Worm (Caenorhabditis elegans) whole organism, L4 larva: Measurements from ENCODE around the gene zig-2.

Experiments
- D1046.2 ChIP-seq: fragments of 200-800 bp; sonication (Bioruptor generic); IDR thresholded peaks from 2 replicates; pipeline ENCODE4 v1.3.6; 2022; ENCODE audit warnings: missing genetic modification characterization, missing compliant biosample characterization
- F10B5.3 ChIP-seq: sonication (generic microtip); optimal IDR thresholded peaks from 2 replicates; lab custom pipeline; 2016; ENCODE audit warnings: mild to moderate bottlenecking, missing genetic modification characterization, missing compliant biosample characterization
- F37D6.2 ChIP-seq: sonication (generic microtip); optimal IDR thresholded peaks from 2 replicates; lab custom pipeline; 2016; ENCODE audit warnings: mild to moderate bottlenecking, missing genetic modification characterization, missing compliant biosample characterization
- T20F7.1 ChIP-seq: fragments of 200-800 bp; sonication (Bioruptor generic); optimal IDR thresholded peaks from 2 replicates; lab custom pipeline; 2018; ENCODE audit warnings: mild to moderate bottlenecking, missing genetic modification characterization, missing compliant biosample characterization
- Y48G9A.11 ChIP-seq: fragments of 200-800 bp; sonication (Bioruptor generic); IDR thresholded peaks from 2 replicates; pipeline ENCODE4 v1.3.6; 2022; ENCODE audit warnings: missing genetic modification reagents, missing genetic modification characterization, missing compliant biosample characterization
- Y5F2A.4 ChIP-seq: fragments of 200-800 bp; sonication (Bioruptor generic); optimal IDR thresholded peaks from 2 replicates; lab custom pipeline; 2018; ENCODE audit warnings: mild to moderate bottlenecking, missing genetic modification characterization, missing compliant biosample characterization
- Y75B8A.6 ChIP-seq: fragments of 200-800 bp; sonication (Bioruptor generic); IDR thresholded peaks from 2 replicates; pipeline ENCODE4 v1.3.6; 2022; ENCODE audit warnings: missing genetic modification reagents, missing genetic modification characterization, missing compliant biosample characterization
- ZK337.2 ChIP-seq: fragments of 200-800 bp; sonication (Bioruptor generic); IDR thresholded peaks from 2 replicates; pipeline ENCODE4 v1.3.6; 2022; ENCODE audit warnings: missing genetic modification reagents, missing genetic modification characterization, missing compliant biosample characterization
- ZK546.5 ChIP-seq, 2 experiments: sonication (generic microtip); optimal IDR thresholded peaks; 2 replicates each; lab custom pipeline; 2017; ENCODE audit warnings: missing biosample characterization in 2 of 2, missing genetic modification characterization in 2 of 2
- aha-1 ChIP-seq: fragments of 150-350 bp; peaks from one replicate; lab custom pipeline; 2014; ENCODE audit warnings: missing biosample characterization, missing genetic modification characterization
- ceh-28 ChIP-seq: fragments of 150-350 bp; optimal IDR thresholded peaks from 2 replicates; lab custom pipeline; 2014; ENCODE audit warnings: missing biosample characterization, missing genetic modification reagents, missing genetic modification characterization
- ceh-62 ChIP-seq: sonication (generic microtip); optimal IDR thresholded peaks from 2 replicates; lab custom pipeline; 2017; ENCODE audit warnings: missing biosample characterization, missing genetic modification characterization
- ces-1 ChIP-seq: fragments of 150-350 bp; sonication (generic microtip); optimal IDR thresholded peaks from 4 replicates; lab custom pipeline; 2014; ENCODE audit warnings: missing biosample characterization, missing genetic modification reagents, missing genetic modification characterization
- cey-2 ChIP-seq: sonication (generic microtip); optimal IDR thresholded peaks from 3 replicates; lab custom pipeline; 2017; ENCODE audit warnings: missing genetic modification characterization, mild to moderate bottlenecking, missing compliant biosample characterization, antibody characterized with exemption, borderline replicate concordance; ENCODE audit not compliant: insufficient read depth
- ctbp-1 ChIP-seq: fragments of 200-800 bp; sonication (Bioruptor generic); IDR thresholded peaks from 2 replicates; pipeline ENCODE4 v1.3.6; 2022; ENCODE audit warnings: missing genetic modification reagents, missing genetic modification characterization, missing compliant biosample characterization
- daf-16 ChIP-seq, 3 experiments: sonication (generic microtip); optimal IDR thresholded peaks; 2 replicates each; lab custom pipeline; 2016 to 2017; ENCODE audit warnings: missing genetic modification characterization in 3 of 3, missing genetic modification reagents in 3 of 3, mild to moderate bottlenecking in 2 of 3, missing compliant biosample characterization in 2 of 3, missing biosample characterization in 1 of 3, moderate library complexity in 1 of 3
- daf-19 ChIP-seq: fragments of 200-800 bp; sonication (Bioruptor generic); conservative IDR thresholded peaks from 2 replicates; pipeline ENCODE4 v1.3.6; 2022; ENCODE audit warnings: missing genetic modification characterization, missing compliant biosample characterization
- daf-8 ChIP-seq: fragments of 200-800 bp; sonication (Bioruptor generic); IDR thresholded peaks from 2 replicates; pipeline ENCODE4 v1.3.6; 2022; ENCODE audit warnings: missing genetic modification characterization, missing compliant biosample characterization
- dmd-8 ChIP-seq: fragments of 200-800 bp; sonication (Bioruptor generic); IDR thresholded peaks from 2 replicates; pipeline ENCODE4 v1.3.6; 2022; ENCODE audit warnings: missing genetic modification characterization, missing compliant biosample characterization
- duxl-1 ChIP-seq: sonication (generic microtip); optimal IDR thresholded peaks from 2 replicates; lab custom pipeline; 2016; ENCODE audit warnings: mild to moderate bottlenecking, missing genetic modification characterization, moderate library complexity, missing compliant biosample characterization; ENCODE audit not compliant: poor library complexity
- dve-1 ChIP-seq: sonication (generic microtip); optimal IDR thresholded peaks from 2 replicates; lab custom pipeline; 2017; ENCODE audit warnings: antibody characterized with exemption, mild to moderate bottlenecking, missing genetic modification characterization, missing compliant biosample characterization; ENCODE audit not compliant: insufficient read depth
- fkh-10 ChIP-seq: fragments of 150-350 bp; optimal IDR thresholded peaks from 2 replicates; lab custom pipeline; 2014; ENCODE audit warnings: missing biosample characterization, missing genetic modification reagents, missing genetic modification characterization
- fos-1 ChIP-seq: fragments of 150-350 bp; optimal IDR thresholded peaks from 2 replicates; lab custom pipeline; 2014; ENCODE audit warnings: missing biosample characterization, missing genetic modification characterization
- hlh-30 ChIP-seq: sonication (generic microtip); optimal IDR thresholded peaks from 2 replicates; lab custom pipeline; 2017; ENCODE audit warnings: antibody characterized with exemption, mild to moderate bottlenecking, missing genetic modification characterization, missing compliant biosample characterization; ENCODE audit not compliant: insufficient read depth
- hmg-1.1 ChIP-seq: fragments of 200-800 bp; sonication (Bioruptor generic); IDR thresholded peaks from 2 replicates; pipeline ENCODE4 v1.3.6; 2022; ENCODE audit warnings: missing genetic modification reagents, missing genetic modification characterization, missing compliant biosample characterization
- jun-1 ChIP-seq: fragments of 150-350 bp; optimal IDR thresholded peaks from 2 replicates; lab custom pipeline; 2014; ENCODE audit warnings: missing biosample characterization, missing genetic modification reagents, missing genetic modification characterization
- lim-7 ChIP-seq: fragments of 200-800 bp; sonication (Bioruptor generic); IDR thresholded peaks from 2 replicates; pipeline ENCODE4 v1.3.6; 2022; ENCODE audit warnings: missing genetic modification characterization, missing compliant biosample characterization
- lin-29 ChIP-seq: fragments of 200-800 bp; sonication (Bioruptor generic); IDR thresholded peaks from 2 replicates; pipeline ENCODE4 v1.3.6; 2022; ENCODE audit warnings: missing genetic modification reagents, missing genetic modification characterization, missing compliant biosample characterization
- lin-38 ChIP-seq: fragments of 200-800 bp; sonication (Bioruptor generic); IDR thresholded peaks from 2 replicates; pipeline ENCODE4 v1.3.6; 2022; ENCODE audit warnings: missing genetic modification reagents, missing genetic modification characterization, missing compliant biosample characterization
- mdl-1 ChIP-seq, 2 experiments: fragments of 150-350 bp in 1 of 2; sonication (generic microtip) in 1 of 2; optimal IDR thresholded peaks; 2 replicates each; lab custom pipeline; 2014 to 2017; ENCODE audit warnings: missing biosample characterization in 2 of 2, missing genetic modification characterization in 2 of 2
- mxl-2 ChIP-seq: fragments of 200-800 bp; sonication (Bioruptor generic); conservative IDR thresholded peaks from 2 replicates; pipeline ENCODE4 v1.3.6; 2022; ENCODE audit warnings: missing genetic modification reagents, missing genetic modification characterization, missing compliant biosample characterization
- nhr-111 ChIP-seq: fragments of 200-800 bp; sonication (Bioruptor generic); optimal IDR thresholded peaks from 2 replicates; lab custom pipeline; 2018; ENCODE audit warnings: mild to moderate bottlenecking, missing genetic modification characterization, missing compliant biosample characterization
- nhr-25 ChIP-seq: sonication (generic microtip); optimal IDR thresholded peaks from 2 replicates; lab custom pipeline; 2017; ENCODE audit warnings: missing genetic modification characterization, mild to moderate bottlenecking, missing compliant biosample characterization, antibody characterized with exemption, moderate library complexity, borderline replicate concordance; ENCODE audit not compliant: insufficient read depth
- nhr-42 ChIP-seq: fragments of 200-800 bp; sonication (Bioruptor generic); IDR thresholded peaks from 2 replicates; pipeline ENCODE4 v1.3.6; 2022; ENCODE audit warnings: missing genetic modification characterization, missing compliant biosample characterization
- nhr-48 ChIP-seq: sonication (generic microtip); optimal IDR thresholded peaks from 2 replicates; lab custom pipeline; 2016; ENCODE audit warnings: mild to moderate bottlenecking, missing genetic modification characterization, missing compliant biosample characterization
- nhr-6 ChIP-seq: fragments of 150-350 bp; optimal IDR thresholded peaks from 2 replicates; lab custom pipeline; 2014; ENCODE audit warnings: missing biosample characterization, missing genetic modification characterization
- pqm-1 ChIP-seq: sonication (generic microtip); optimal IDR thresholded peaks from 2 replicates; lab custom pipeline; 2017; ENCODE audit warnings: missing biosample characterization, missing genetic modification characterization
- saeg-2 ChIP-seq: fragments of 200-800 bp; sonication (Bioruptor generic); IDR thresholded peaks from 2 replicates; pipeline ENCODE4 v1.3.6; 2022; ENCODE audit warnings: missing genetic modification reagents, missing genetic modification characterization, missing compliant biosample characterization
- sdz-12 ChIP-seq: fragments of 200-800 bp; sonication (Bioruptor generic); optimal IDR thresholded peaks from 2 replicates; lab custom pipeline; 2018; ENCODE audit warnings: mild to moderate bottlenecking, missing genetic modification characterization, missing compliant biosample characterization
- set-16 ChIP-seq: fragments of 200-800 bp; sonication (Bioruptor generic); IDR thresholded peaks from 2 replicates; pipeline ENCODE4 v1.3.6; 2022; ENCODE audit warnings: missing genetic modification reagents, missing genetic modification characterization, missing compliant biosample characterization
- snpc-1.2 ChIP-seq: fragments of 200-800 bp; sonication (Bioruptor generic); IDR thresholded peaks from 2 replicates; pipeline ENCODE4 v1.3.6; 2022; ENCODE audit warnings: missing genetic modification reagents, missing genetic modification characterization, missing compliant biosample characterization
- snpc-4 ChIP-seq: fragments of 150-350 bp; optimal IDR thresholded peaks from 2 replicates; lab custom pipeline; 2014; ENCODE audit warnings: missing biosample characterization, missing genetic modification characterization
- spr-1 ChIP-seq: sonication (generic microtip); optimal IDR thresholded peaks from 2 replicates; lab custom pipeline; 2016; ENCODE audit warnings: mild to moderate bottlenecking, missing genetic modification characterization, missing compliant biosample characterization
- tag-97 ChIP-seq: fragments of 200-800 bp; sonication (Bioruptor generic); IDR thresholded peaks from 2 replicates; pipeline ENCODE4 v1.3.6; 2022; ENCODE audit warnings: missing genetic modification characterization, missing compliant biosample characterization
- tra-1 ChIP-seq: fragments of 200-800 bp; sonication (Bioruptor generic); IDR thresholded peaks from 2 replicates; pipeline ENCODE4 v1.3.6; 2022; ENCODE audit warnings: missing genetic modification reagents, missing genetic modification characterization, missing compliant biosample characterization
- unc-130 ChIP-seq: sonication (generic microtip); optimal IDR thresholded peaks from 2 replicates; lab custom pipeline; 2016; ENCODE audit warnings: missing genetic modification reagents, missing genetic modification characterization, missing compliant biosample characterization
- unc-62 ChIP-seq, 3 experiments: fragments of 150-350 bp in 1 of 3; sonication (generic microtip); optimal IDR thresholded peaks in 2 of 3; peaks in 1 of 3; 1 replicate in 1 of 3; 2 replicates in 2 of 3; lab custom pipeline; 2014 to 2017; ENCODE audit warnings: missing biosample characterization in 3 of 3, missing genetic modification characterization in 3 of 3, missing genetic modification reagents in 3 of 3, missing genotype in 1 of 3
- vab-7 ChIP-seq: fragments of 200-800 bp; sonication (Bioruptor generic); IDR thresholded peaks from 2 replicates; pipeline ENCODE4 v1.3.6; 2022; ENCODE audit warnings: missing genetic modification reagents, missing genetic modification characterization, missing compliant biosample characterization
- zfp-2 ChIP-seq: sonication (generic microtip); optimal IDR thresholded peaks from 2 replicates; lab custom pipeline; 2016; ENCODE audit warnings: mild to moderate bottlenecking, missing genetic modification characterization, missing compliant biosample characterization
- ztf-11 ChIP-seq: fragments of 150-350 bp; optimal IDR thresholded peaks from 2 replicates; lab custom pipeline; 2014; ENCODE audit warnings: missing biosample characterization, missing genetic modification characterization

zig-2 gene

ce11 chrX:12367498-12367897 is 26.3 kb upstream of the zig-2 start (continued):
- peak; percentile 88 for TF ChIP-seq lim-7 (GFP tag; lab: Robert Waterston, UW)
- peak; percentile 14 for TF ChIP-seq spr-1 (tag; lab: Kevin White, UChicago)
- TF ChIP-seq ctbp-1 (GFP tag; lab: Robert Waterston, UW), result peak; percentile 68; the same call in 1 of the 2 replicates
- no peak for TF ChIP-seq fkh-10 (GFP tag; lab: Kevin White, UChicago)
- no peak for TF ChIP-seq fos-1
- TF ChIP-seq saeg-2 (GFP tag; lab: Robert Waterston, UW), result no peak
- no peak for TF ChIP-seq D1046.2
- TF ChIP-seq nhr-25 (tag; lab: Kevin White, UChicago), result no peak
- no peak for TF ChIP-seq zfp-2 (tag; lab: Kevin White, UChicago)
- no peak for TF ChIP-seq ZK337.2 (GFP tag; lab: Robert Waterston, UW)
- peak; percentile 49 for TF ChIP-seq hlh-30 (tag; lab: Kevin White, UChicago)
- no peak for TF ChIP-seq F10B5.3 (tag; lab: Kevin White, UChicago)
- TF ChIP-seq daf-19 (GFP tag; lab: Robert Waterston, UW), result no peak
- TF ChIP-seq unc-62 (GFP tag; optimal IDR thresholded peaks at IDR 0.05 in 1 of 2; lab: Kevin White, UChicago), result no peak
- no peak for TF ChIP-seq unc-62 (tag; optimal IDR thresholded peaks at IDR 0.05; lab: Kevin White, UChicago)
- TF ChIP-seq tra-1 (GFP tag; lab: Robert Waterston, UW), result peak; percentile 24; the same call in 1 of the 2 replicates
- no peak for TF ChIP-seq ztf-11 (tag; lab: Kevin White, UChicago)
- TF ChIP-seq aha-1 (tag; lab: Kevin White, UChicago), result peak; percentile 94
- TF ChIP-seq unc-130 (GFP tag; lab: Kevin White, UChicago), result no peak
- TF ChIP-seq Y75B8A.6, result no peak
- TF ChIP-seq ces-1 (GFP tag; lab: Kevin White, UChicago), result no peak
- peak; percentile 81 for TF ChIP-seq duxl-1 (tag; lab: Kevin White, UChicago)
- peak; percentile 90 for TF ChIP-seq hmg-1.1 (GFP tag; lab: Robert Waterston, UW)
- no peak for TF ChIP-seq F37D6.2 (tag; lab: Kevin White, UChicago)
- TF ChIP-seq dmd-8 (GFP tag; lab: Robert Waterston, UW), result peak; percentile 64; the same call in 1 of the 2 replicates
- TF ChIP-seq set-16 (GFP tag; lab: Robert Waterston, UW), result no peak
- TF ChIP-seq sdz-12 (GFP tag; lab: Kevin White, UChicago), result no peak
- no peak for TF ChIP-seq dve-1 (tag; lab: Kevin White, UChicago)
- no peak for TF ChIP-seq Y5F2A.4 (GFP tag; lab: Kevin White, UChicago)
- TF ChIP-seq pqm-1 (tag; lab: Kevin White, UChicago), result no peak
- no peak for TF ChIP-seq lin-29
- no peak for TF ChIP-seq daf-8 (GFP tag; lab: Robert Waterston, UW)
- no peak for TF ChIP-seq nhr-111
- TF ChIP-seq nhr-48 (tag; lab: Kevin White, UChicago), result no peak
- TF ChIP-seq mdl-1 (tag; optimal IDR thresholded peaks at IDR 0.05; lab: Kevin White, UChicago), result peak in 1 of 2 experiments; percentile 72
- TF ChIP-seq nhr-6 (tag; lab: Kevin White, UChicago), result no peak
- no peak for TF ChIP-seq cey-2
- TF ChIP-seq T20F7.1, result no peak
- no peak for TF ChIP-seq snpc-4 (tag; lab: Kevin White, UChicago)
- TF ChIP-seq Y48G9A.11 (GFP tag; lab: Robert Waterston, UW), result peak; percentile 43; the same call in 1 of the 2 replicates
- TF ChIP-seq ceh-62, result no peak
- TF ChIP-seq nhr-42 (GFP tag; lab: Robert Waterston, UW), result 0 out of 2 replicates have a peak, but pooled peaks have one; percentile 41
- no peak for TF ChIP-seq ZK546.5 (tag; optimal IDR thresholded peaks at IDR 0.05; lab: Kevin White, UChicago)
- peak; percentile 11 to 45 for TF ChIP-seq daf-16 (GFP tag; optimal IDR thresholded peaks at IDR 0.05; lab: Kevin White, UChicago)
- TF ChIP-seq daf-16 (tag; optimal IDR thresholded peaks at IDR 0.05; lab: Kevin White, UChicago), result peak; percentile 51
- TF ChIP-seq mxl-2 (GFP tag; lab: Robert Waterston, UW), result no peak
- TF ChIP-seq tag-97 (GFP tag; lab: Robert Waterston, UW), result no peak
- no peak for TF ChIP-seq ceh-28 (tag; lab: Kevin White, UChicago)
- peak; percentile 84 for TF ChIP-seq snpc-1.2
- TF ChIP-seq vab-7 (GFP tag; lab: Robert Waterston, UW), result peak; percentile 75
- TF ChIP-seq jun-1 (tag; lab: Kevin White, UChicago), result no peak
- TF ChIP-seq lin-38 (GFP tag; lab: Robert Waterston, UW), result no peak
